Worm (Caenorhabditis elegans): ENCODE results near the gene srd-39.

- TF ChIP-seq snpc-4 (GFP tag; optimal IDR thresholded peaks at IDR 0.05) (no peak), snpc-4 (tag; optimal IDR thresholded peaks at IDR 0.05) (no peak), madf-3 (GFP tag; IDR thresholded peaks at IDR 0.05) (no peak), ekl-4 (GFP tag; IDR thresholded peaks at IDR 0.05) (no peak), rcor-1 (GFP tag; IDR thresholded peaks at IDR 0.05) (no peak)
Observed at ce11 chrX:13267230-13267629, 33.2 kb downstream of the srd-39 start, which contains the start of gene cyp-14A1.
